Fruit fly (Drosophila melanogaster) whole organism, adult: ENCODE data around the gene CG46439.

Experiments used
- CG14711 ChIP-seq: fragments of 200-800 bp; sonication (Bioruptor generic); optimal IDR thresholded peaks from 2 replicates; lab custom pipeline; 2018; ENCODE audit warnings: missing biosample characterization, mild to moderate bottlenecking, missing genetic modification characterization, moderate library complexity
- CG1620 ChIP-seq: fragments of 200-800 bp; sonication (Bioruptor generic); optimal IDR thresholded peaks from 2 replicates; lab custom pipeline; 2016; ENCODE audit warnings: missing biosample characterization, missing genetic modification characterization
- CG5204 ChIP-seq: fragments of 200-800 bp; sonication (Bioruptor generic); optimal IDR thresholded peaks from 2 replicates; lab custom pipeline; 2016; ENCODE audit warnings: missing biosample characterization, missing genetic modification characterization
- Hr96 ChIP-seq: fragments of 200-800 bp; sonication (Bioruptor generic); optimal IDR thresholded peaks from 2 replicates; lab custom pipeline; 2016; ENCODE audit warnings: missing biosample characterization, missing genetic modification characterization
- Mnt ChIP-seq: fragments of 200-800 bp; sonication (Bioruptor generic); optimal IDR thresholded peaks from 2 replicates; lab custom pipeline; 2016; ENCODE audit warnings: missing biosample characterization, mild to moderate bottlenecking, missing genetic modification characterization
- kay ChIP-seq: fragments of 200-800 bp; sonication (Bioruptor generic); peaks from one replicate; lab custom pipeline; 2016; ENCODE audit warnings: missing biosample characterization, missing genetic modification characterization, borderline replicate concordance
- toe ChIP-seq: fragments of 200-800 bp; sonication (Bioruptor generic); optimal IDR thresholded peaks from 2 replicates; lab custom pipeline; 2016; ENCODE audit warnings: missing biosample characterization, missing genetic modification characterization

DNA sequence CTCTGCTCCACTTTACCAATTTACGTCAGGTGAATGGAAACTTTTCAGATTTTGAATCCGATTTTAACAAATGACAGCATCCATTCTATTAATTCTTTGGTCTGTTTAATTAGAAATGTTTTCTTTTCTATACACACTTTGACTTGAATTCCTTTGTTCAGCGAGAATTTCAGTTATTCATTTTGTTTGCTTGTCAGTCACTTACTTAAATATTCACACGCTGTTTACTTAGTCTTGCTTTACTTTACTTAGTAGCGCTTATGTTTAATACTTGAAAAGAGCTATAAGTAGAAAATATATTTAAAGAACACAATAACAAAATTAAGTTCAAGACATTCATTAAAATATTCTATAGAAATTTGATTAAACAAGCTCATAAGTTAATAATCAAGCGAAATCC is 11.4 kb upstream of the CG46439 start, which contains the start of gene CG32073:
- TF ChIP-seq toe (GFP tag; lab: Kevin White, UChicago) (no peak), CG5204 (no peak), CG1620 (no peak), Hr96 (GFP tag; lab: Kevin White, UChicago) (no peak), Mnt (GFP tag; lab: Kevin White, UChicago) (no peak), CG14711 (tag; lab: Kevin White, UChicago) (no peak), kay (GFP tag; lab: Kevin White, UChicago) (no peak)
